Worm (Caenorhabditis elegans): ENCODE measurements around the gene R10E11.6.
A peak's percentile ranks its signal among the peaks of the same experiment; 100 is the strongest.

DNA sequence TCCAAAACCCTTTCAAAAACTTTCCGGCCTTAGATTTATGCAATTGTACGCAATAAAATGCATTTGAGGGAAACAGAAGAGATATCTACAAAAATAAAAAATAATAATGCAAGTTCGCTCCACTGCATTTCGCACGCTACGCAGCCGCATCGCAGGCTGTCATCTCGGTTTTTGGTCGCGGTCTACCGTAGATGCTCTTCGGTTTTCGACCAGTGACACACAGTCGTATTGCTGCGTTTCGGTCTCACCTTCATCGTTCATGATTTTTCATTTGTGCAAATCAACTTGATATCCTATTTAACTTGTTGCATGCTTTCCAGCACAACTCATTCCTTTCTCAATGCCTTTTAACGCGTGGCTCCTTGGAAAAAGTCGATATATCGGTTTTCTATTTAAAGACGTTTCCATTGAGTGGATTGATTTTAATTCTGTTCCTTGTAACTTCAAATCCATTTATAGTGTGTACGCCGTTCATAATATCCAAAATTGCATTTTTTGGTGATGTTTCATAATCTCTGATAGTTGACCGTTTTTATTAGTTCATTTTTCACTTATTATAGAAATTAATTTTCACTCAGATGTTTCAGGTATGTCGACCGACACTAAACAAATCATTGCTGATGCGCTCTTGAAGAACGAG is 2.0 kb upstream of the R10E11.6 start, which contains the start of gene vha-1:
- TF ChIP-seq tra-4 (tag; optimal IDR thresholded peaks at IDR 0.05): no peak
- TF ChIP-seq aly-1 (tag; optimal IDR thresholded peaks at IDR 0.05): no peak
- TF ChIP-seq tbx-37 (GFP tag; conservative IDR thresholded peaks at IDR 0.05): no peak
- TF ChIP-seq ama-1 (optimal IDR thresholded peaks at IDR 0.05): no peak
- 0 out of 2 replicates have a peak, but pooled peaks have one; percentile 31 for TF ChIP-seq pes-1 (GFP tag; IDR thresholded peaks at IDR 0.05)
- peak; percentile 54 for TF ChIP-seq F13C5.2 (tag; optimal IDR thresholded peaks at IDR 0.05)
